Fruit fly (Drosophila melanogaster): Measurements from ENCODE around the gene PTPMT1.

The PTPMT1 gene

dm6 chr3R:23781466-23781935, 23.4 kb downstream of the PTPMT1 start, which contains the start of the genes Nup98-96 and mbc (continued):
- no peak for TF ChIP-seq hbn (GFP tag; IDR thresholded peaks at IDR 0.05; ENCODE audit: partially characterized antibody)
- peak; percentile 84 for TF ChIP-seq CG17328 (GFP tag; IDR thresholded peaks at IDR 0.05)
- peak; percentile 75 for TF ChIP-seq dmrt99B (tag; optimal IDR thresholded peaks at IDR 0.05)
- peak; percentile 67; the same call in 1 of the 2 replicates for TF ChIP-seq Oaz (GFP tag; IDR thresholded peaks at IDR 0.05)
- TF ChIP-seq ranshi (GFP tag; IDR thresholded peaks at IDR 0.05), result peak; percentile 84
- TF ChIP-seq Ssrp (tag; optimal IDR thresholded peaks at IDR 0.05), result peak; percentile 84
- peak; percentile 59; the same call in 2 of the 3 replicates for TF ChIP-seq CG6791 (GFP tag; IDR thresholded peaks at IDR 0.05; ENCODE audit: partially characterized antibody)
- TF ChIP-seq CG12659 (GFP tag; optimal IDR thresholded peaks at IDR 0.05), result peak; percentile 90
- no peak for TF ChIP-seq br (optimal IDR thresholded peaks at IDR 0.05)
- peak; percentile 71; the same call in 2 of the 3 replicates for TF ChIP-seq CG14050 (GFP tag; IDR thresholded peaks at IDR 0.05)
- TF ChIP-seq disco-r (GFP tag; optimal IDR thresholded peaks at IDR 0.05), result peak; percentile 72
- TF ChIP-seq CG1529 (GFP tag; optimal IDR thresholded peaks at IDR 0.05), result peak; percentile 64
- peak; percentile 94 for TF ChIP-seq CG14710 (tag; optimal IDR thresholded peaks at IDR 0.05)
- TF ChIP-seq CG9437 (GFP tag; optimal IDR thresholded peaks at IDR 0.05), result peak; percentile 67
- TF ChIP-seq Optix (GFP tag; IDR thresholded peaks at IDR 0.05), result peak; percentile 87
- peak; percentile 86 for TF ChIP-seq ewg (GFP tag; optimal IDR thresholded peaks at IDR 0.05)
- TF ChIP-seq sqz (GFP tag; optimal IDR thresholded peaks at IDR 0.05), result peak; percentile 31
- TF ChIP-seq CG4404 (GFP tag; IDR thresholded peaks at IDR 0.05), result peak; percentile 88
- TF ChIP-seq BEAF-32 (GFP tag; optimal IDR thresholded peaks at IDR 0.05), result peak; percentile 80
- TF ChIP-seq bab2 (GFP tag; optimal IDR thresholded peaks at IDR 0.05), result peak; percentile 90
- peak; percentile 97 for TF ChIP-seq Jarid2 (GFP tag; optimal IDR thresholded peaks at IDR 0.05)
- peak; percentile 6 for TF ChIP-seq CG10565 (GFP tag; optimal IDR thresholded peaks at IDR 0.05)
- no peak for TF ChIP-seq sc (optimal IDR thresholded peaks at IDR 0.05)
- TF ChIP-seq sc (GFP tag; optimal IDR thresholded peaks at IDR 0.05), result peak; percentile 63
- TF ChIP-seq gsb (GFP tag; IDR thresholded peaks at IDR 0.05), result 0 out of 2 replicates have a peak, but pooled peaks have one; percentile 28
- peak; percentile 82 for TF ChIP-seq CG7372 (GFP tag; IDR thresholded peaks at IDR 0.05)
- TF ChIP-seq ATbp (GFP tag; optimal IDR thresholded peaks at IDR 0.05), result peak; percentile 48
- peak; percentile 63 for TF ChIP-seq CG7928 (GFP tag; optimal IDR thresholded peaks at IDR 0.05)
- peak; percentile 71 for TF ChIP-seq peb (GFP tag; IDR thresholded peaks at IDR 0.05)
- peak; percentile 85 for TF ChIP-seq Camta (GFP tag; optimal IDR thresholded peaks at IDR 0.05)
- peak; percentile 86 for TF ChIP-seq CG32772 (GFP tag; IDR thresholded peaks at IDR 0.05)
- peak; percentile 90 for TF ChIP-seq maf-S (GFP tag; optimal IDR thresholded peaks at IDR 0.05)
- TF ChIP-seq CG16815 (GFP tag; optimal IDR thresholded peaks at IDR 0.05), result peak; percentile 87
- no peak for TF ChIP-seq CG34224 (GFP tag; IDR thresholded peaks at IDR 0.05; ENCODE audit: partially characterized antibody)
- TF ChIP-seq CG9876 (GFP tag; optimal IDR thresholded peaks at IDR 0.05), result peak; percentile 91
- peak; percentile 8 for TF ChIP-seq ash1 (GFP tag; optimal IDR thresholded peaks at IDR 0.05)
- peak; percentile 70 for TF ChIP-seq CG11723 (GFP tag; optimal IDR thresholded peaks at IDR 0.05)
- TF ChIP-seq Fer3 (tag; optimal IDR thresholded peaks at IDR 0.05), result peak; percentile 72
- peak; percentile 91 for TF ChIP-seq Chrac-16 (GFP tag; optimal IDR thresholded peaks at IDR 0.05)
